Fruit fly (Drosophila melanogaster): ENCODE measurements around the gene CG13058.

DNA sequence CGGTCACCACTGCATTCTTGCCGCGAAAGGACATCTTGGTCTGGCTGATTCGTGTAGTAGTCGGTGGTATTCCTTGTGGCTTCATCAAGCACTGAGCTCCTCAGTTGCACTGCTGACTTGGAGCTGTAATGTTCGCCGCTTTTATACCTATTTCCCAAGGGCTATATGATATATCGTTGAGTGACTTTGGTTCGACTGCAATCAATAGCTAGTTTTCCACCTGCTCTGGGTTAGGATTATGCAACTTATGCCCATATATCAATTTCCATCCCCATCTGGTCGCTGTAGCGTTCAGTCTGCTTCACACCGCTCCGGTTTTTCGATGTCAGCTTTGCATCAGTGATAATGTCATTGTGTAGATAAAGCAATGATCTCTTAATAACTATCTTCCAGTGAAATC, 25.6 kb downstream of the CG13058 start, which contains the start of gene Pdh:
- TF ChIP-seq CG8159 (tag; optimal IDR thresholded peaks at IDR 0.05): no peak
- no peak for TF ChIP-seq gl (tag; optimal IDR thresholded peaks at IDR 0.05)
- TF ChIP-seq CG15710 (tag; optimal IDR thresholded peaks at IDR 0.05): no peak
- no peak for TF ChIP-seq CG14655 (GFP tag; optimal IDR thresholded peaks at IDR 0.05)
- TF ChIP-seq Pif1A (GFP tag; optimal IDR thresholded peaks at IDR 0.05): no peak
- no peak for TF ChIP-seq fd96Ca (GFP tag; IDR thresholded peaks at IDR 0.05)
- TF ChIP-seq Snoo (tag; optimal IDR thresholded peaks at IDR 0.05): no peak
- TF ChIP-seq CG17806 (tag; optimal IDR thresholded peaks at IDR 0.05): no peak
- TF ChIP-seq CG32121 (GFP tag; IDR thresholded peaks at IDR 0.05): no peak
